Worm (Caenorhabditis elegans): ENCODE results near the gene lys-4.
A peak's percentile ranks its signal among the peaks of the same experiment; 100 is the strongest.

Gene lys-4

DNA sequence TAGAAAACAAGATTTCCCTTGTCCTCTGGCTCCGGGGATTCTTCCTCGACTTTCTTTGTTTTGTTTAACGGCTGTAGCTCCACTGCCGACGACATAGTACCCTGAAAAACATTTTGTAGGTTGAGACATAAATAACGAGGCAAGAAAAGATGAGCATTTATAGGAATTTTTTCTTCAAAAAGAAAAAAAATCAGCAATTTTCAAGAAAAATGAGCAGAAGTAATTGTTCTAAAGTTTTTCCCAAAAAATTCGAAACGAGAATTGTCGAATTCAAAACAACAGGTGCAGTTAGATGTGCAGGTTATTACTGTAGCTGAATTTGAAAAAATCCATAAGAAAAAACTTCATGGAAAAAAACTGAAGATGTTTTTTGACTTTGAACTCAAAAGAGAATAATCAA lies 32.4 kb upstream of the lys-4 start, which contains the start of gene ent-1:
ent-1 (minus strand) TSS at position 101 of the 400 bp plus-strand sequence.
- peak in 1 of 2 experiments; percentile 26 for TF ChIP-seq lsy-2 (tag; optimal IDR thresholded peaks at IDR 0.05)
- no peak for TF ChIP-seq pax-3 (tag; optimal IDR thresholded peaks at IDR 0.05)

DNA sequence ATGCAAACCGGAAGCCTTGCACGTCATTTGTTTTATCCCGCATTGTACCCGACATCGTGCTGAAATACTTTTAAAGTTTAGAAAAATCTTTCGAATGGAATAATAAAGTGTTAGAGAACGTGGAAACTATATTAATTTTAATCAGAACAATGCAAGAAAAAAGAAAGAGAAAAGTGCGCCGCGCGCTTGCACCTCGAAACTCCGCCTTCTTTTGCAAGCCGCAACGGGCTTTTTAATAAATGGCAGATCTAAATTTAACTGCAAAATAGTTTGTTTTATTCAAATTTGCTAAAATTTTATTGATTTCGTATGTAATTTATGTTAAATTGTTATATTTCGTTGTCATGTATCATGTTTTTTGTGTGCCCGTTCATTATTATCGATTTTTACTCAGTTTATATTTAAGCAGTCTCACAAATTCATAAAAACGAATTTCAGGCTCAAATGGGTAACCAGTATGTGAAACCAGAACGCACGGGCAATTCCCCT lies 29.0 kb upstream of the lys-4 start, which contains the start of the genes acl-3 and ndub-6:
acl-3 (minus strand) TSS at position 59 of the 489 bp plus-strand sequence.
ndub-6 (plus strand) TSS at position 439 of the 489 bp plus-strand sequence.
- TF ChIP-seq ets-5 (GFP tag; IDR thresholded peaks at IDR 0.05): no peak
- TF ChIP-seq mef-2 (tag; optimal IDR thresholded peaks at IDR 0.05): no peak
- TF ChIP-seq skn-1 (tag; optimal IDR thresholded peaks at IDR 0.05): no peak
- TF ChIP-seq zip-4 (GFP tag; optimal IDR thresholded peaks at IDR 0.05): no peak
- TF ChIP-seq snu-23 (GFP tag; optimal IDR thresholded peaks at IDR 0.05): peak; percentile 20
- TF ChIP-seq lsy-2 (tag; optimal IDR thresholded peaks at IDR 0.05): peak in 1 of 2 experiments; percentile 24
- no peak for TF ChIP-seq lin-14 (GFP tag; optimal IDR thresholded peaks at IDR 0.05)
- no peak for TF ChIP-seq jun-1 (tag; optimal IDR thresholded peaks at IDR 0.05)
- peak in 1 of 2 experiments; percentile 11 for TF ChIP-seq lin-35 (GFP tag; optimal IDR thresholded peaks at IDR 0.05)
- no peak for TF ChIP-seq tlp-1 (tag; optimal IDR thresholded peaks at IDR 0.05)
- no peak for TF ChIP-seq elt-3 (tag; optimal IDR thresholded peaks at IDR 0.05)
- no peak for TF ChIP-seq pax-3 (tag; optimal IDR thresholded peaks at IDR 0.05)
- TF ChIP-seq dpl-1 (GFP tag; optimal IDR thresholded peaks at IDR 0.05): peak in 1 of 3 experiments; percentile 11
- TF ChIP-seq rnt-1 (tag; optimal IDR thresholded peaks at IDR 0.05): no peak
- TF ChIP-seq unc-30 (tag; optimal IDR thresholded peaks at IDR 0.05): no peak
- no peak for TF ChIP-seq xbp-1 (tag; optimal IDR thresholded peaks at IDR 0.05)
- no peak for TF ChIP-seq nhr-77 (tag; optimal IDR thresholded peaks at IDR 0.05)
- TF ChIP-seq ceh-88 (GFP tag; IDR thresholded peaks at IDR 0.05): no peak

DNA sequence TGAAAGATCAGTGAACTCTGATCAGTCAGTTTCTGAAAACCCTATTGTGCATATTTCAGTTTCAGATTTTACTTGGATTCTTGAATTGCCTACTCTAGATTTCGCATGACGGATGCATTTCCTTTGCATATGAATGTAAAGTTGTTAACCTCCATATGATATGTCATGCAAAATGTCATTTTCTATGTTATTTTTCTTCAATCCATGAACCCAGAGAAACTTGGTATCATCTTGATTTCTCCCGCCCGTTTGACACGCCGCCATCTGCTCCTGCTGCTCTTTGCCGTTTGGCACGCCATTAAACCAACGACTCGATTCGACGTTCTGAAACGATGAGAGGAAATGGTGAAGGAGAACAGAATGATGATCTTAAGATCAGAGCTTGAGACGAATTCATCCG lies 27.4 kb upstream of the lys-4 start:
- TF ChIP-seq unc-62 (GFP tag; optimal IDR thresholded peaks at IDR 0.05) (no peak), hpl-2 (GFP tag; optimal IDR thresholded peaks at IDR 0.05) (no peak), tlp-1 (tag; optimal IDR thresholded peaks at IDR 0.05) (no peak), zip-4 (GFP tag; optimal IDR thresholded peaks at IDR 0.05) (no peak), egl-13 (tag; optimal IDR thresholded peaks at IDR 0.05) (no peak), nhr-84 (tag; optimal IDR thresholded peaks at IDR 0.05) (no peak), nhr-19 (GFP tag; conservative IDR thresholded peaks at IDR 0.05) (no peak), mef-2 (tag; optimal IDR thresholded peaks at IDR 0.05) (no peak), C16A3.4 (tag; optimal IDR thresholded peaks at IDR 0.05) (no peak), hlh-4 (tag; optimal IDR thresholded peaks at IDR 0.05) (no peak), xbp-1 (tag; optimal IDR thresholded peaks at IDR 0.05) (no peak), ceh-8 (GFP tag; optimal IDR thresholded peaks at IDR 0.05) (no peak), jun-1 (tag; optimal IDR thresholded peaks at IDR 0.05) (no peak), lin-15B (tag; optimal IDR thresholded peaks at IDR 0.05) (no peak), ets-5 (GFP tag; IDR thresholded peaks at IDR 0.05) (no peak)

DNA sequence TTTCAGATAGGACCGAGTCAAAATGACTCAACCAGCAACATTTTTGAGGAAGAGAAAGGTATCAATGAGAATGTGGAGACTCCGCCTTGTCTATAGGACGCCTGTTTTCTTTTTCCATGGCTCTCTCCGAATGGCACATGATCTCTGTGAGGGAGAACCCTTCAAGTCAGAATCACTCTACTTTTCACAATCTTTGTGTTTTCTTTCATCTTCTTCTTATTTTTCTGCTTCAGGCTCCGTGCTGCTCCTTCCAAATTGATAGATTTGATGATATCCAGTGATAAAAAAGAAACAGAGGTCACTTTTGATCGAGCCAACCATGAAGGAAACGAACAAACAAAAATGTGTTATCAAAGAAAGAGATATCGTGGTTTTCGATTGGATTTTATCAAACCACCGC lies 26.1 kb upstream of the lys-4 start, which contains the start of gene ZK809.8:
ZK809.8 (minus strand) TSS at position 34 of the 400 bp plus-strand sequence.
- TF ChIP-seq C34B4.2 (tag; optimal IDR thresholded peaks at IDR 0.05) (no peak), nhr-71 (tag; optimal IDR thresholded peaks at IDR 0.05) (peak; percentile 82), nhr-20 (tag; optimal IDR thresholded peaks at IDR 0.05) (peak; percentile 6), snu-23 (GFP tag; optimal IDR thresholded peaks at IDR 0.05) (peak; percentile 33), rnt-1 (tag; optimal IDR thresholded peaks at IDR 0.05) (peak; percentile 41), unc-130 (tag; optimal IDR thresholded peaks at IDR 0.05) (peak; percentile 6), lin-14 (GFP tag; optimal IDR thresholded peaks at IDR 0.05) (peak; percentile 67), lsy-2 (tag; optimal IDR thresholded peaks at IDR 0.05) (peak in 1 of 2 experiments; percentile 42), fkh-8 (tag; optimal IDR thresholded peaks at IDR 0.05) (no peak), nhr-19 (GFP tag; conservative IDR thresholded peaks at IDR 0.05) (peak; percentile 31; the same call in 1 of the 2 replicates)

DNA sequence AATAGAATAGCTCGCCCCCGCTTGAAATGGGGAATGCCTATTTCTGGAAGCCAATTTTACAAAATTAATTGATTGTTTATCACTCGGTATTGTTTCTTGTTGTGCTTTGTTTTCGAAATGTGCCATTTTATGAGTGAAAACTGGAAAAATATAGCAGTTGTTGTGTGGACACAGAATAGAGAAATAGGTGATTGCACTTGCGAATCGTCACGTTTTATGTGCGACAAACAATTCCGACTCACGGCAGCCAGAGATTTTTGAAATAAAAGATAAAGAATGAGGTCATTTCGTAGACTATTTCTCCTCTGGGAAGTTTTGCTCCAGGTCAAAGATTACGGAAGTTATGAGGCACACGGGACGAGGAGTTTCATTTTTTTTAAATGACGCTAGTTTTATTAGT lies 23.9 kb upstream of the lys-4 start:
- TF ChIP-seq nhr-19 (GFP tag; conservative IDR thresholded peaks at IDR 0.05) (peak; percentile 34), unc-30 (tag; optimal IDR thresholded peaks at IDR 0.05) (no peak), ceh-82 (tag; optimal IDR thresholded peaks at IDR 0.05) (no peak), nhr-20 (tag; optimal IDR thresholded peaks at IDR 0.05) (peak; percentile 1), snpc-4 (tag; optimal IDR thresholded peaks at IDR 0.05) (no peak), efl-1 (optimal IDR thresholded peaks at IDR 0.05) (no peak), efl-1 (GFP tag; optimal IDR thresholded peaks at IDR 0.05 in 1 of 2) (no peak), mep-1 (tag; optimal IDR thresholded peaks at IDR 0.05) (no peak), fkh-4 (tag; optimal IDR thresholded peaks at IDR 0.05; ENCODE audit: borderline replicate concordance) (no peak), nhr-76 (tag; optimal IDR thresholded peaks at IDR 0.05) (no peak), hlh-17 (GFP tag; optimal IDR thresholded peaks at IDR 0.05; ENCODE audit: borderline replicate concordance) (no peak), ama-1 (optimal IDR thresholded peaks at IDR 0.05) (no peak), nhr-11 (tag; optimal IDR thresholded peaks at IDR 0.05) (no peak), lsy-2 (tag; optimal IDR thresholded peaks at IDR 0.05) (peak in 1 of 2 experiments; percentile 35), lin-15B (tag; optimal IDR thresholded peaks at IDR 0.05) (no peak), unc-130 (tag; optimal IDR thresholded peaks at IDR 0.05) (peak; percentile 1), nhr-71 (tag; optimal IDR thresholded peaks at IDR 0.05) (peak; percentile 64), snu-23 (GFP tag; optimal IDR thresholded peaks at IDR 0.05) (peak; percentile 21), pax-3 (tag; optimal IDR thresholded peaks at IDR 0.05) (no peak), rnt-1 (tag; optimal IDR thresholded peaks at IDR 0.05) (peak; percentile 52), irx-1 (tag; optimal IDR thresholded peaks at IDR 0.05) (no peak)

All from whole organism, L1 larva.